Worm (Caenorhabditis elegans) whole organism, L4/young adult: ENCODE data around the gene D2096.10.

Experiments
- W03F9.2 ChIP-seq: fragments of 150-350 bp; optimal IDR thresholded peaks from 2 replicates; lab custom pipeline; 2014; ENCODE audit warnings: missing biosample characterization, missing genetic modification characterization
- him-1 ChIP-seq: sonication (generic microtip); optimal IDR thresholded peaks from 2 replicates; lab custom pipeline; 2016; ENCODE audit warnings: missing genotype, missing genetic modification reagents, missing genetic modification characterization, missing compliant biosample characterization

DNA sequence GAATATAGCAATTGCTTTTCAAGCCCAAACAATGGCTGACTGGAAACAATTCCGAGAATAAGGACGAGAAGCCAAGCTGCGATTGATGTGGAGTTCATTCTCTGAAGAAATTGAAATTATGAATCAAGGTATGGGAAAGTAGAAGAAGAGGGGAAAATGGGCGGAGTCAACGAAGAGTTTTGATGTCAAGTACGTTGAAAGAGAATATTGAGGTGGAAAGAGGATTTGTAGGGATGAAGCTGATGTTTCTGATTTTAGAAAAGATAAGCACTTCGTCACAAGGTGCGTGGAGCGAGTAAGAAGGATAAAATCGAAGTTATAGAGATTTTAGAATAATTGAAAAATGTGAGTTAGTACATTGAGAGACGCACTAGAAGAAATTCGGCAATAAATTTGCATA, 6.3 kb downstream of the D2096.10 start, which contains the start of gene D2096.9:
- TF ChIP-seq him-1 (tag; lab: Kevin White, UChicago) (no peak), W03F9.2 (tag; lab: Kevin White, UChicago) (no peak)
